Worm (Caenorhabditis elegans) whole organism, L1 larva: ENCODE results near the gene W06H8.6.
A peak's percentile ranks its signal among the peaks of the same experiment; 100 is the strongest.

Experiments
- aha-1 ChIP-seq: fragments of 150-350 bp; optimal IDR thresholded peaks from 2 replicates; lab custom pipeline; 2014; ENCODE audit warnings: missing biosample characterization, missing genetic modification characterization
- aly-2 ChIP-seq: fragments of 150-350 bp; optimal IDR thresholded peaks from 2 replicates; lab custom pipeline; 2014; ENCODE audit warnings: missing biosample characterization, missing genetic modification characterization
- ama-1 ChIP-seq: fragments of 150-350 bp; optimal IDR thresholded peaks from 2 replicates; lab custom pipeline; 2014
- ceh-63 ChIP-seq: fragments of 200-800 bp; sonication (Bioruptor generic); optimal IDR thresholded peaks from 2 replicates; lab custom pipeline; 2018; ENCODE audit warnings: mild to moderate bottlenecking, missing genetic modification characterization, missing compliant biosample characterization
- ceh-88 ChIP-seq: fragments of 200-800 bp; sonication (Bioruptor generic); IDR thresholded peaks from 2 replicates; pipeline ENCODE4 v1.3.6; 2022; ENCODE audit warnings: missing genetic modification characterization, missing compliant biosample characterization
- dpl-1 ChIP-seq, 3 experiments: fragments of 150-350 bp in 2 of 3; sonication (generic microtip) in 1 of 3; optimal IDR thresholded peaks; 2 replicates each; lab custom pipeline; 2014 to 2017; ENCODE audit warnings: missing biosample characterization in 3 of 3, missing genetic modification characterization in 3 of 3, missing genetic modification reagents in 3 of 3
- efl-1 ChIP-seq, 4 experiments: fragments of 150-350 bp; optimal IDR thresholded peaks in 3 of 4; peaks in 1 of 4; 1 replicate in 1 of 4; 2 replicates in 3 of 4; lab custom pipeline; 2014; ENCODE audit warnings: missing biosample characterization in 2 of 4, missing genetic modification characterization in 2 of 4, missing genetic modification reagents in 2 of 4
- ets-5 ChIP-seq: fragments of 200-800 bp; sonication (Bioruptor generic); IDR thresholded peaks from 2 replicates; pipeline ENCODE4 v1.3.6; 2022; ENCODE audit warnings: missing genetic modification characterization, missing compliant biosample characterization
- hlh-4 ChIP-seq: sonication (generic microtip); optimal IDR thresholded peaks from 2 replicates; lab custom pipeline; 2016; ENCODE audit warnings: mild to moderate bottlenecking, missing genetic modification characterization, missing compliant biosample characterization
- jun-1 ChIP-seq: fragments of 150-350 bp; optimal IDR thresholded peaks from 2 replicates; lab custom pipeline; 2014; ENCODE audit warnings: missing biosample characterization, missing genetic modification reagents, missing genetic modification characterization
- lin-15B ChIP-seq: fragments of 150-350 bp; sonication (generic microtip); optimal IDR thresholded peaks from 3 replicates; lab custom pipeline; 2014; ENCODE audit warnings: missing biosample characterization, missing genetic modification characterization
- lin-35 ChIP-seq, 2 experiments: fragments of 150-350 bp; optimal IDR thresholded peaks; 2 replicates each; lab custom pipeline; 2014; ENCODE audit warnings: missing biosample characterization in 2 of 2, missing genetic modification characterization in 2 of 2, missing genetic modification reagents in 2 of 2
- lir-3 ChIP-seq: sonication (generic microtip); optimal IDR thresholded peaks from 2 replicates; lab custom pipeline; 2016; ENCODE audit warnings: mild to moderate bottlenecking, missing genetic modification characterization, moderate library complexity, missing compliant biosample characterization; ENCODE audit not compliant: poor library complexity
- lsy-2 ChIP-seq, 2 experiments: fragments of 150-350 bp; optimal IDR thresholded peaks; 2 replicates each; lab custom pipeline; 2014; ENCODE audit warnings: missing biosample characterization in 2 of 2, missing genetic modification characterization in 2 of 2
- mdl-1 ChIP-seq, 2 experiments: fragments of 150-350 bp; optimal IDR thresholded peaks; 2 replicates each; lab custom pipeline; 2014 to 2017; ENCODE audit warnings: missing biosample characterization in 2 of 2, missing genetic modification characterization in 2 of 2, inconsistent platforms in 1 of 2
- mef-2 ChIP-seq: fragments of 150-350 bp; optimal IDR thresholded peaks from 2 replicates; lab custom pipeline; 2014; ENCODE audit warnings: missing biosample characterization, missing genetic modification characterization
- nhr-12 ChIP-seq: sonication (generic microtip); optimal IDR thresholded peaks from 2 replicates; lab custom pipeline; 2017; ENCODE audit warnings: missing biosample characterization, missing genetic modification characterization
- nhr-19 ChIP-seq: fragments of 200-800 bp; sonication (Bioruptor generic); conservative IDR thresholded peaks from 2 replicates; pipeline ENCODE4 v1.3.6; 2022; ENCODE audit warnings: missing genetic modification characterization, missing compliant biosample characterization
- nhr-47 ChIP-seq: sonication (generic microtip); optimal IDR thresholded peaks from 2 replicates; lab custom pipeline; 2016; ENCODE audit warnings: mild to moderate bottlenecking, missing genetic modification characterization, moderate library complexity, missing compliant biosample characterization
- nhr-71 ChIP-seq: sonication (generic microtip); optimal IDR thresholded peaks from 2 replicates; lab custom pipeline; 2016; ENCODE audit warnings: mild to moderate bottlenecking, missing genetic modification characterization, moderate library complexity, missing compliant biosample characterization
- nhr-85 ChIP-seq: sonication (generic microtip); peaks from one replicate; lab custom pipeline; 2016; ENCODE audit warnings: missing genetic modification characterization, inconsistent platforms, missing compliant biosample characterization
- nhr-90 ChIP-seq: sonication (generic microtip); optimal IDR thresholded peaks from 2 replicates; lab custom pipeline; 2016; ENCODE audit warnings: mild to moderate bottlenecking, missing genetic modification characterization, missing compliant biosample characterization; ENCODE audit not compliant: poor library complexity
- pqm-1 ChIP-seq: sonication (generic microtip); optimal IDR thresholded peaks from 3 replicates; lab custom pipeline; 2017; ENCODE audit warnings: missing biosample characterization, missing genetic modification characterization
- rnt-1 ChIP-seq: sonication (generic microtip); optimal IDR thresholded peaks from 2 replicates; lab custom pipeline; 2016; ENCODE audit warnings: mild to moderate bottlenecking, missing genetic modification characterization, moderate library complexity, missing compliant biosample characterization
- snu-23 ChIP-seq: sonication (generic microtip); optimal IDR thresholded peaks from 2 replicates; lab custom pipeline; 2016; ENCODE audit warnings: missing genetic modification characterization, missing compliant biosample characterization
- sox-4 ChIP-seq: sonication (generic microtip); optimal IDR thresholded peaks from 2 replicates; lab custom pipeline; 2016; ENCODE audit warnings: missing genetic modification characterization, missing compliant biosample characterization
- tlp-1 ChIP-seq: fragments of 150-350 bp; optimal IDR thresholded peaks from 2 replicates; lab custom pipeline; 2014; ENCODE audit warnings: missing biosample characterization, missing genetic modification characterization
- unc-30 ChIP-seq: sonication (generic microtip); optimal IDR thresholded peaks from 2 replicates; lab custom pipeline; 2017; ENCODE audit warnings: missing biosample characterization, missing genetic modification characterization
- unc-98 ChIP-seq: fragments of 200-800 bp; sonication (Bioruptor generic); IDR thresholded peaks from 2 replicates; pipeline ENCODE4 v1.3.6; 2022; ENCODE audit warnings: missing genetic modification characterization, missing compliant biosample characterization
- vab-15 ChIP-seq: sonication (generic microtip); optimal IDR thresholded peaks from 2 replicates; lab custom pipeline; 2017; ENCODE audit warnings: missing genotype, mild to moderate bottlenecking, missing genetic modification characterization, missing compliant biosample characterization

Gene W06H8.6

ce11 chrV:6224494-6224959, 2.3 kb downstream of the W06H8.6 start (continued):
- no peak for TF ChIP-seq ceh-63 (GFP tag; lab: Kevin White, UChicago)
- peak; percentile 95 for TF ChIP-seq sox-4 (tag; lab: Kevin White, UChicago)
- peak; percentile 69 to 89 for TF ChIP-seq lin-35 (GFP tag; optimal IDR thresholded peaks at IDR 0.05; lab: Kevin White, UChicago)

- TF ChIP-seq unc-98 (GFP tag; lab: Robert Waterston, UW) (no peak), ceh-88 (GFP tag; lab: Robert Waterston, UW) (no peak), ets-5 (peak; percentile 82; the same call in 1 of the 2 replicates), lin-15B (tag; lab: Kevin White, UChicago) (no peak)
Observed at ce11 chrV:6224019-6224335, 2.8 kb downstream of the W06H8.6 start.

- TF ChIP-seq ceh-63 (GFP tag; lab: Kevin White, UChicago) (no peak), nhr-47 (tag; lab: Kevin White, UChicago) (peak; percentile 15), jun-1 (tag; lab: Kevin White, UChicago) (peak; percentile 18), aha-1 (tag; lab: Kevin White, UChicago) (no peak), pqm-1 (tag; lab: Kevin White, UChicago) (no peak), aly-2 (peak; percentile 59), nhr-71 (tag; lab: Kevin White, UChicago) (peak; percentile 10), nhr-12 (tag; lab: Kevin White, UChicago) (no peak), nhr-19 (GFP tag; lab: Robert Waterston, UW) (0 out of 2 replicates have a peak, but pooled peaks have one; percentile 1), mdl-1 (tag; optimal IDR thresholded peaks at IDR 0.05; lab: Kevin White, UChicago) (no peak), efl-1 (optimal IDR thresholded peaks at IDR 0.05; lab: Kevin White, UChicago) (no peak), efl-1 (GFP tag; optimal IDR thresholded peaks at IDR 0.05 in 1 of 2; lab: Kevin White, UChicago) (peak in 1 of 2 experiments; percentile 85), lsy-2 (tag; optimal IDR thresholded peaks at IDR 0.05; lab: Kevin White, UChicago) (peak in 1 of 2 experiments; percentile 14), nhr-85 (peak; percentile 76), ceh-88 (GFP tag; lab: Robert Waterston, UW) (peak; percentile 8; the same call in 1 of the 2 replicates), unc-30 (no peak), hlh-4 (tag; lab: Kevin White, UChicago) (no peak), dpl-1 (GFP tag; optimal IDR thresholded peaks at IDR 0.05; lab: Kevin White, UChicago) (no peak)
Observed at ce11 chrV:6223315-6224018, 3.3 kb downstream of the W06H8.6 start.

- TF ChIP-seq mef-2 (tag; lab: Kevin White, UChicago) (no peak), lin-35 (GFP tag; optimal IDR thresholded peaks at IDR 0.05; lab: Kevin White, UChicago) (peak in 1 of 2 experiments; percentile 0), nhr-90 (tag; lab: Kevin White, UChicago) (no peak), dpl-1 (GFP tag; optimal IDR thresholded peaks at IDR 0.05; lab: Kevin White, UChicago) (no peak), vab-15 (tag; lab: Kevin White, UChicago) (peak; percentile 9), lsy-2 (tag; optimal IDR thresholded peaks at IDR 0.05; lab: Kevin White, UChicago) (peak in 1 of 2 experiments; percentile 34)
Observed at ce11 chrV:6222779-6223276, 4.0 kb downstream of the W06H8.6 start.

- TF ChIP-seq lin-15B (tag; lab: Kevin White, UChicago) (no peak), tlp-1 (tag; lab: Kevin White, UChicago) (no peak), efl-1 (optimal IDR thresholded peaks at IDR 0.05; lab: Kevin White, UChicago) (no peak), efl-1 (GFP tag; optimal IDR thresholded peaks at IDR 0.05 in 1 of 2; lab: Kevin White, UChicago) (peak in 1 of 2 experiments; percentile 76), rnt-1 (tag; lab: Kevin White, UChicago) (peak; percentile 8), dpl-1 (GFP tag; optimal IDR thresholded peaks at IDR 0.05; lab: Kevin White, UChicago) (no peak)
Observed at ce11 chrV:6222171-6222733, 4.6 kb downstream of the W06H8.6 start.

ce11 chrV:6221292-6221691, 5.5 kb downstream of the W06H8.6 start:
- TF ChIP-seq aly-2 (peak; percentile 24), nhr-12 (tag; lab: Kevin White, UChicago) (no peak), nhr-85 (peak; percentile 58), snu-23 (GFP tag; lab: Kevin White, UChicago) (peak; percentile 12), ama-1 (lab: Kevin White, UChicago) (peak; percentile 41), efl-1 (optimal IDR thresholded peaks at IDR 0.05; lab: Kevin White, UChicago) (peak in 1 of 2 experiments; percentile 8), efl-1 (GFP tag; optimal IDR thresholded peaks at IDR 0.05 in 1 of 2; lab: Kevin White, UChicago) (no peak), lir-3 (tag; lab: Kevin White, UChicago) (no peak)
- TF ChIP-seq, all 84 proteins: peak for 5
